Fruit fly (Drosophila melanogaster): Measurements from ENCODE around the gene CG2260.

DNA sequence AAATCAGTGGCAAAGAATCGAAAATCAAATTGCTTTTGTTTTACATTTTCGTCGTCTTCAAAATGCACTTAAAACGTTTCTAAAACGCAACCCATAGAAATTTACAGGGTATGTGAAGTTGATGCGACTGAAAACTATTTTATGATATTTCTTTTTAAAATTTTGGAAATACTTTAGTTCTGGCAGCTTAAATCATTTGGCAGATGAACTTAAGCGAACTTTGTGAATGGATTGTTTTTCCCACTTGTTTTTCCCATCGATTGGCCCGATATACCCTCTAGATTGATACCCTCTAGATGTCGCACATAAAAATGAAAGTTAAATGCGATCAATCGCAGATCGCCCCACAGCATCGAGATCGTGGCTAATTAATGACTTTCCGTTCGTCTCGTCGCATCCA lies 5.2 kb upstream of the CG2260 start:
- TF ChIP-seq CG11617 (GFP tag; optimal IDR thresholded peaks at IDR 0.05), result no peak
- no peak for TF ChIP-seq Hr96 (GFP tag; optimal IDR thresholded peaks at IDR 0.05)
